Fruit fly (Drosophila melanogaster) S2 (cell line): ENCODE results near the gene fmt.

ENCODE experiments used
- CG8478 ChIP-seq: fragments of >200 bp; optimal IDR thresholded peaks from 2 replicates; lab custom pipeline; 2018
- CTCF ChIP-seq, 2 experiments: fragments of >200 bp; optimal IDR thresholded peaks; 2 replicates each; lab custom pipeline; 2018

- TF ChIP-seq CG8478 (lab: Kevin White, UChicago): no peak
- peak in 1 of 2 experiments; percentile 11 for TF ChIP-seq CTCF (optimal IDR thresholded peaks at IDR 0.05; lab: Kevin White, UChicago)
Observed at dm6 chr3L:6217806-6218205, 44.1 kb upstream of the fmt start, which contains the start of gene LanA.
